Fruit fly (Drosophila melanogaster): ENCODE measurements around the gene CG7166.
A peak's percentile ranks its signal among the peaks of the same experiment; 100 is the strongest.

CG7166 gene

dm6 chr3L:21625547-21625946 lies at the start of gene CG7166, which contains the start of gene Alg11:
Gene CG7166, minus strand, starts transcription at chr3L:21625647.
Gene Alg11, plus strand, starts transcription at chr3L:21625806.
- TF ChIP-seq CoRest (tag; optimal IDR thresholded peaks at IDR 0.05) (no peak), lilli (GFP tag; optimal IDR thresholded peaks at IDR 0.05) (no peak), Scr (GFP tag; IDR thresholded peaks at IDR 0.05; ENCODE audit: partially characterized antibody) (no peak), ewg (GFP tag; optimal IDR thresholded peaks at IDR 0.05) (peak; percentile 88), sens (GFP tag) (peak; percentile 56), CG18619 (GFP tag; optimal IDR thresholded peaks at IDR 0.05) (no peak), ttk (GFP tag; IDR thresholded peaks at IDR 0.05) (no peak), Eip74EF (GFP tag; optimal IDR thresholded peaks at IDR 0.05) (no peak), CG7928 (GFP tag; optimal IDR thresholded peaks at IDR 0.05) (no peak), fd3F (GFP tag; optimal IDR thresholded peaks at IDR 0.05) (no peak), CG17328 (GFP tag; IDR thresholded peaks at IDR 0.05) (no peak)

dm6 chr3L:21671839-21672238 lies 46.4 kb upstream of the CG7166 start, which contains the start of gene CG11249:
Gene CG11249, plus strand, starts transcription at chr3L:21672139.
- TF ChIP-seq ro (GFP tag; IDR thresholded peaks at IDR 0.05) (no peak), CG10274 (GFP tag; optimal IDR thresholded peaks at IDR 0.05) (no peak), Bteb2 (GFP tag; optimal IDR thresholded peaks at IDR 0.05) (no peak), lab (GFP tag; optimal IDR thresholded peaks at IDR 0.05) (no peak), pb (GFP tag; optimal IDR thresholded peaks at IDR 0.05) (no peak), HLH54F (GFP tag; optimal IDR thresholded peaks at IDR 0.05) (no peak)

- TF ChIP-seq CG1024 (GFP tag; IDR thresholded peaks at IDR 0.05) (0 out of 2 replicates have a peak, but pooled peaks have one; percentile 6), ara (GFP tag; IDR thresholded peaks at IDR 0.05) (0 out of 2 replicates have a peak, but pooled peaks have one; percentile 9), CG12769 (tag; optimal IDR thresholded peaks at IDR 0.05) (peak; percentile 95), peb (GFP tag; IDR thresholded peaks at IDR 0.05) (0 out of 2 replicates have a peak, but pooled peaks have one; percentile 11), CG8089 (GFP tag; optimal IDR thresholded peaks at IDR 0.05) (no peak), crol (GFP tag; IDR thresholded peaks at IDR 0.05) (peak; percentile 13; the same call in 1 of the 2 replicates), z (GFP tag; IDR thresholded peaks at IDR 0.05) (no peak)
Observed at dm6 chr3L:21667530-21667929, 42.1 kb upstream of the CG7166 start.

- TF ChIP-seq btn (GFP tag; optimal IDR thresholded peaks at IDR 0.05), result no peak
- TF ChIP-seq ase (GFP tag; IDR thresholded peaks at IDR 0.05), result no peak
- no peak for TF ChIP-seq Poxn (GFP tag; IDR thresholded peaks at IDR 0.05)
- TF ChIP-seq CG15696 (tag; optimal IDR thresholded peaks at IDR 0.05), result no peak
- no peak for TF ChIP-seq Ada2b (GFP tag; IDR thresholded peaks at IDR 0.05)
Observed at dm6 chr3L:21666880-21667279, 41.4 kb upstream of the CG7166 start, which contains the start of gene Cpr78E. Gene Cpr78E, minus strand, starts transcription at chr3L:21666980.

dm6 chr3L:21652768-21653167 lies 27.3 kb upstream of the CG7166 start:
- peak; percentile 31 for TF ChIP-seq ftz-f1 (GFP tag; optimal IDR thresholded peaks at IDR 0.05)
- no peak for TF ChIP-seq al (GFP tag; IDR thresholded peaks at IDR 0.05)
- TF ChIP-seq Abd-B (GFP tag; optimal IDR thresholded peaks at IDR 0.05), result peak; percentile 63
- TF ChIP-seq CG4730 (GFP tag; IDR thresholded peaks at IDR 0.05), result 0 out of 2 replicates have a peak, but pooled peaks have one; percentile 18
- peak; percentile 79 for TF ChIP-seq lilli (GFP tag; optimal IDR thresholded peaks at IDR 0.05)
- peak; percentile 49; the same call in 1 of the 3 replicates for TF ChIP-seq otp (GFP tag; IDR thresholded peaks at IDR 0.05)
- TF ChIP-seq Rx (GFP tag; IDR thresholded peaks at IDR 0.05), result 0 out of 2 replicates have a peak, but pooled peaks have one; percentile 12
- TF ChIP-seq Dll (GFP tag; IDR thresholded peaks at IDR 0.05; ENCODE audit: partially characterized antibody), result no peak
- TF ChIP-seq CG8089 (GFP tag; optimal IDR thresholded peaks at IDR 0.05), result peak; percentile 77
- TF ChIP-seq Sry-δ (GFP tag; optimal IDR thresholded peaks at IDR 0.05), result peak; percentile 33
- TF ChIP-seq CG33557 (GFP tag; optimal IDR thresholded peaks at IDR 0.05), result peak; percentile 46
- TF ChIP-seq CG3847 (GFP tag; IDR thresholded peaks at IDR 0.05), result peak; percentile 61
- TF ChIP-seq B-H2 (GFP tag; optimal IDR thresholded peaks at IDR 0.05), result peak; percentile 59
- TF ChIP-seq Hr78 (GFP tag; optimal IDR thresholded peaks at IDR 0.05), result peak in 1 of 2 experiments; percentile 12
- TF ChIP-seq Nf-YB (GFP tag; optimal IDR thresholded peaks at IDR 0.05), result no peak
- TF ChIP-seq pzg (GFP tag; optimal IDR thresholded peaks at IDR 0.05), result peak; percentile 5
- peak; percentile 74 for TF ChIP-seq bab2 (GFP tag; optimal IDR thresholded peaks at IDR 0.05)
- peak; percentile 57 for TF ChIP-seq CG18262 (tag; optimal IDR thresholded peaks at IDR 0.05)

Data from whole organism, embryonic.